Worm (Caenorhabditis elegans) whole organism, L2 larva: ENCODE measurements around the gene sru-18.

Experiments
- ama-1 ChIP-seq: fragments of 150-350 bp; optimal IDR thresholded peaks from 2 replicates; lab custom pipeline; 2018; ENCODE audit warnings: inconsistent platforms
- lin-13 ChIP-seq: fragments of 150-350 bp; optimal IDR thresholded peaks from 2 replicates; lab custom pipeline; 2014; ENCODE audit warnings: missing biosample characterization, missing genetic modification reagents, missing genetic modification characterization
- mdl-1 ChIP-seq, 2 experiments: fragments of 150-350 bp in 1 of 2; sonication (generic microtip) in 1 of 2; optimal IDR thresholded peaks; 2 replicates each; lab custom pipeline; 2017; ENCODE audit warnings: missing biosample characterization in 2 of 2, missing genetic modification characterization in 2 of 2

- TF ChIP-seq ama-1 (lab: Kevin White, UChicago) (no peak), lin-13 (GFP tag; lab: Kevin White, UChicago) (no peak), mdl-1 (tag; optimal IDR thresholded peaks at IDR 0.05; lab: Kevin White, UChicago) (no peak)
These were observed 11.6 kb upstream of the sru-18 start, which contains the start of gene him-6 for ce11 chrIV:12490491-12490890.
